Worm (Caenorhabditis elegans) whole organism, early embryonic: ENCODE results near the gene acp-2.

Experiments
- B0310.2 ChIP-seq: sonication (generic microtip); optimal IDR thresholded peaks from 2 replicates; lab custom pipeline; 2016; ENCODE audit warnings: mild to moderate bottlenecking, missing genetic modification characterization, missing compliant biosample characterization
- F13C5.2 ChIP-seq: sonication (generic microtip); optimal IDR thresholded peaks from 2 replicates; lab custom pipeline; 2017; ENCODE audit warnings: mild to moderate bottlenecking, missing genetic modification characterization, inconsistent platforms, missing compliant biosample characterization
- ama-1 ChIP-seq: fragments of 150-350 bp; optimal IDR thresholded peaks from 2 replicates; lab custom pipeline; 2014
- ceh-36 ChIP-seq: sonication (generic microtip); optimal IDR thresholded peaks from 2 replicates; lab custom pipeline; 2016; ENCODE audit warnings: missing genetic modification characterization, inconsistent platforms, missing compliant biosample characterization
- sea-1 ChIP-seq: fragments of 200-800 bp; sonication (Bioruptor generic); conservative IDR thresholded peaks from 2 replicates; pipeline ENCODE4 v1.3.6; 2022; ENCODE audit warnings: missing genetic modification characterization, missing compliant biosample characterization
- tbx-11 ChIP-seq: fragments of 200-800 bp; sonication (Bioruptor generic); IDR thresholded peaks from 2 replicates; pipeline ENCODE4 v1.3.6; 2022; ENCODE audit warnings: missing genetic modification characterization, missing compliant biosample characterization

ce11 chrII:8457438-8457837, 25.6 kb upstream of the acp-2 start, which contains the start of gene zyg-9:
- TF ChIP-seq ceh-36 (tag; lab: Kevin White, UChicago) (no peak), F13C5.2 (no peak), ama-1 (lab: Kevin White, UChicago) (no peak), tbx-11 (GFP tag; lab: Robert Waterston, UW) (no peak), sea-1 (no peak), B0310.2 (tag; lab: Kevin White, UChicago) (no peak)
